Worm (Caenorhabditis elegans) whole organism, early embryonic: ENCODE results near the gene pho-4.

Experiments used
- F13C5.2 ChIP-seq: sonication (generic microtip); optimal IDR thresholded peaks from 2 replicates; lab custom pipeline; 2017; ENCODE audit warnings: mild to moderate bottlenecking, missing genetic modification characterization, inconsistent platforms, missing compliant biosample characterization
- ama-1 ChIP-seq: fragments of 150-350 bp; optimal IDR thresholded peaks from 2 replicates; lab custom pipeline; 2014
- flt-1 ChIP-seq: fragments of 200-800 bp; sonication (Bioruptor generic); IDR thresholded peaks from 2 replicates; pipeline ENCODE4 v1.3.6; 2022; ENCODE audit warnings: missing genetic modification characterization, missing compliant biosample characterization
- hnd-1 ChIP-seq: sonication (generic microtip); optimal IDR thresholded peaks from 2 replicates; lab custom pipeline; 2016; ENCODE audit warnings: missing genetic modification characterization, missing compliant biosample characterization
- scrt-1 ChIP-seq: fragments of 200-800 bp; sonication (Bioruptor generic); IDR thresholded peaks from 2 replicates; pipeline ENCODE4 v1.3.6; 2022; ENCODE audit warnings: missing genetic modification characterization, missing compliant biosample characterization
- tra-4 ChIP-seq: sonication (generic microtip); optimal IDR thresholded peaks from 2 replicates; lab custom pipeline; 2017; ENCODE audit warnings: missing genetic modification characterization, missing compliant biosample characterization

ce11 chrII:5231111-5231510, 7.2 kb downstream of the pho-4 start, which contains the start of gene EGAP2.1:
- TF ChIP-seq ama-1 (lab: Kevin White, UChicago) (no peak), scrt-1 (GFP tag; lab: Robert Waterston, UW) (no peak), flt-1 (no peak), F13C5.2 (tag; lab: Kevin White, UChicago) (no peak), hnd-1 (tag; lab: Kevin White, UChicago) (no peak), tra-4 (no peak)
